Worm (Caenorhabditis elegans): ENCODE results near the gene phat-3.

phat-3 gene

DNA sequence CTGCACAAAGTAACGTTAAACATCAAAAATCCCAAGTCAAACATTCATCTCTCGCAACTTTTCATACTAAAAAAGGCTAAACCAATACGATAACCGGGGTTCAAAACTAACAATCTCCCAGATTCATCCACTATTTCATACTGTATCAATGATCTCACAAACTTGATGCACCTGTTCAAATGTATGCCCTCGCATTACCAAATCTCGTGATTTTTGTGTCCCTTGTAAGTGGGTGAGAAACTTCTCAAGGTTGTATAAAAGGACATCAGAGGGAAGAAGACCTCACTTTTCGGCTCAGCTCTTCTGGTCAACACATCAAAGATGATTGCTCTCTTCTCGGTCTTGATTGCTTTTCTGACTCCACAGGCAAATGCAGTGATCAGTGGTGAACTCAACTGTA, at the start of gene phat-3:
Gene phat-3, plus strand, starts transcription at position 301 of the 400 bp plus-strand sequence.
- TF ChIP-seq unc-62 (GFP tag; optimal IDR thresholded peaks at IDR 0.05): no peak

DNA sequence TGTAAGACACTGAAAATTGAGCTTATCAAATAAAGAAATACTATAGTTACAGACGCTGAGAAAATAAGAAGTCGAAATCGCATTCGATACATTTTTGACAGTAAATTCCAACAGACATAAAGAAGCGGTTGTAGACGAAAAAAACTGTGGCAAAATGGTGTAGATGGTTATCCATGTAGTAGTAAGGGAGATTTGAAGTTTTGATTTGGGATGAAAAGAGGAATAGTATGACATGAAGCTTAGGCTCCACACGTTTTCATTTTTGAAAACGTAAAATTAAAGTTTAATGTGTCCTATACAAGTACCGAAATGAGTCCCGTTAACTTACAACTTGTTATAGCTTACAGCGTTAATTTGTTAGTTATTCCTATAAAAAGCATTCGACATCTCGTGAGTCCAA, 49.7 kb upstream of the phat-3 start, which contains the start of gene K09D9.9:
Gene K09D9.9, minus strand, starts transcription at position 101 of the 400 bp plus-strand sequence.
- TF ChIP-seq unc-62 (GFP tag; optimal IDR thresholded peaks at IDR 0.05): no peak

DNA sequence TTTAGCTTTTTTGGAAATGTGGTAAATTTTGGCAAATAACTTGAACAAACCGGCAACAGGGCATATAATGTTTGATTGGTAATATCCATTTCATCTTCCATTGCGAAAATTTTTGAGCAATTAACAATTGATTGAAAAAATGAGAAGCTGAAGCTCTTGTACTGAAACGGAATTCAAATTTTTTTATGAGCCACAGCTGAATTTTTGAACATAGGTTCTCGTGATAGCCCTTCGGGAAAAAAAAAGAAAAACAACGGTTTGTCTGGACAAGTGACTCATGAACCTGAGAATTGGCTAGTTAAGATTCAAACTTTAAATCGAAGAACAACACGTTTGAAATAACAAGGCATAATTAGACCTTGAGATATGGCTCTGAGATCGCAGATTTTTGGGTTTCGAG, 47.9 kb upstream of the phat-3 start, which contains the start of gene srx-62:
Gene srx-62, minus strand, starts transcription at position 101 of the 400 bp plus-strand sequence.
- TF ChIP-seq unc-62 (GFP tag; optimal IDR thresholded peaks at IDR 0.05): no peak

DNA sequence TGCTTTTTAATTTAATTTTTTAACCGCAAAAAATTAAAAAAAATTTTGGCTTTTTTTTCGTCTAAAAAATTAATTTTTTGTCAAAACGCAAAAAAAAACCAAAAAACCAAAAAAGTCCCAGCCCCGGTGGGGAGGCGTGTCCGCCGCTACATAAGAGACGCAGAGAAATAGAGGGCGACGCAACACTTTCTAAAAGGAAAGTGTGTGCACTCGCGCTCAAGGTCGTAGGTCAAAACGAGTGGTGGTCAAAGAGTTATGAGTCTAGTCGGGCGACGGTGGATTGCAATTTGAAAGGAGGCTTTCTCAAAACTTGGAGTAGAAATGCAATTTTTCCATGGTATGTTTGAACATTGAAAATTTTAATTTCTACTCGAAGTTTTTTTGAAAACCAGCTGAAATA, 39.2 kb upstream of the phat-3 start:
- TF ChIP-seq unc-62 (GFP tag; optimal IDR thresholded peaks at IDR 0.05): no peak

DNA sequence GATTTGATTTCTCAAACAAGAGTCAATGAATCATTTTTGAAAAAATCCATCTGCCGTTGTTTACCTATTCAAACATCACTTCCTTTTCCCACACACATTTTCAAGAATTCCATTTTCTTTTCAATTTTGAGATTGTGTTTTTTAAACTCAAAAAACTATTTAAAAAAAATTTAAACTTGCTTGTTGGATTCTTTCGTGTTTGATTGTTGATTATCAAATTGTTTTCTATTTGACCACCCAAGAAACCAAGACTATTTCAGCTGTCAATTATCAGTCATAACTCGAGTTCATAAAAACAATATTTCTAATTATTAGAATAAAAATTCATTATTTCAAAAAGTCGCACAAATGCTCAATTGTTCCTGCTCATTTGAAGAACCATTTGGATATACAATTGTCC, 38.5 kb upstream of the phat-3 start, which contains the start of gene srh-8:
Gene srh-8, plus strand, starts transcription at position 301 of the 400 bp plus-strand sequence.
- no peak for TF ChIP-seq unc-62 (GFP tag; optimal IDR thresholded peaks at IDR 0.05)

DNA sequence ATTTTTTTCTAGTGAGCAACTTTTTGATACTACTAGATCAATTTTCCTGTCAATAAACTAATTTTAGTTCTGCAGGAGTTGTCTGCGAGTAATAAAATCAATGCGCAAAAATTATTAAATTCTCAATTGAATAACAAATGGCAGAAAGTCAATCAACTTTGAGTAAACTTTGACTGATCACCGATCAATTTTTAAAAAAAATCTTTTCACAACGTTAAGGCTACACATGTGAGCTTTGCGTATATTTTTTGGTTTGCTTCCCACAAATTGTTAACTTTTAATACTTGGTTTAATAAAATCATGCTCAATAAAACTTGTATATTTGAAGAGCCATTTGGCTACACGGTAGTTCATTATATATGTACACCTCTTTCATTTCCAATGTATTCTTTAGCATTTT, 35.8 kb upstream of the phat-3 start, which contains the start of gene srh-7:
Gene srh-7, plus strand, starts transcription at position 301 of the 400 bp plus-strand sequence.
- no peak for TF ChIP-seq unc-62 (GFP tag; optimal IDR thresholded peaks at IDR 0.05)

DNA sequence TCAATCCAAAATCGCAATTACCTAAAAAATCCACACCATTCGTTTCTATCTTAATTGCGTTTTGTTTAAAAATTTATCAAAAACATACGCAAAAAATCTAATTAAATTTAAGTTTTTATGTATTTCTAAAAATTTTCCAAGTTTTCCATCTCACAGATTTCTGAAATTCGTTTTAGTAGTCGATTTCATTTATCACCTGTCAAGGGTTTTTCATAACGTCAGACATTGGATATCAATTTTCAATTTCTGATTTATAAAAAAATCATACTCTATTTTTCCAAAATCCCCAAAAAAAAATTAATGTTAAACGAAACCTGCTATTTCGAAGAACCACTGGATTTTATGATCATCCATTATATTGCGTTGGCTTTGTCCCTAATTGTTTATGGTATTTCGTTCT, 33.6 kb upstream of the phat-3 start, which contains the start of gene srh-4:
Gene srh-4, plus strand, starts transcription at position 301 of the 400 bp plus-strand sequence.
- TF ChIP-seq unc-62 (GFP tag; optimal IDR thresholded peaks at IDR 0.05): no peak

DNA sequence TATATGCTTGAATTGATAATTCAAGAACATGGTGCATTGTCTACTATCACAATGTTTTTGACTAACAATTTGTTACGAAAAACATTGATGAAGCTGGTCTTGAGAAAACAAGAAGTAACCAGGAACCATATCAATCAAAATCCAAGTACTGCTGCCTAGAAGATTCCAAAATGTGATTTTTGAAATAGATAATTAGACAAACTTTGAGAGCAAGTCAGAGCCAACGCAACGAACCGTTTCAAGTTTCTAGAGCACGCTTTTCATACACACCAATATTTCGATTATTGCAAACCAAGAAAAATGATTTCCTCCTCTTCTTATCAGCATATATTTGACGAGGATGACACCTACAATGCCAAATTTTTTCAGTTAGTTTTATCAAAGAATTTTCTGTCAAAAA, 27.0 kb upstream of the phat-3 start, which contains the start of gene srw-89:
Gene srw-89, plus strand, starts transcription at position 301 of the 400 bp plus-strand sequence.
- TF ChIP-seq unc-62 (GFP tag; optimal IDR thresholded peaks at IDR 0.05): no peak

DNA sequence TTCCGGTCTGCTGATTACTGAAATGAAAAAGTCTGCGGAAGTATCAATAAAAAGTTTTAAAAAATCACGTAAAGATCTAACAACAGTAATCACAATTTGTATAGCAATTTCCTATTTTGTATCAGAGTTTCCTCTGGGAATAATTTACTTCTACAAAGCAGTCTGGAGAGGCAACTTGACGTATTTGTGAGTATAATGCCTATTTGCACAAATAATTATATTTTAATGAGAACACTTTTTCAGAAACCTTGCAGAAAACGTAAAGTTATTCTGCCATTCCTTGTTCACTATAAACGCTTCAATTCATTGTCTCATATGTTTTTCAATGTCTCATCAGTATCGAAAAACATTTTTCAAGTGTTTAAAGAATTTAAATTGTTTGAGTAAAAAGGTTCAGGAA, 25.1 kb upstream of the phat-3 start:
- TF ChIP-seq unc-62 (GFP tag; optimal IDR thresholded peaks at IDR 0.05): no peak

DNA sequence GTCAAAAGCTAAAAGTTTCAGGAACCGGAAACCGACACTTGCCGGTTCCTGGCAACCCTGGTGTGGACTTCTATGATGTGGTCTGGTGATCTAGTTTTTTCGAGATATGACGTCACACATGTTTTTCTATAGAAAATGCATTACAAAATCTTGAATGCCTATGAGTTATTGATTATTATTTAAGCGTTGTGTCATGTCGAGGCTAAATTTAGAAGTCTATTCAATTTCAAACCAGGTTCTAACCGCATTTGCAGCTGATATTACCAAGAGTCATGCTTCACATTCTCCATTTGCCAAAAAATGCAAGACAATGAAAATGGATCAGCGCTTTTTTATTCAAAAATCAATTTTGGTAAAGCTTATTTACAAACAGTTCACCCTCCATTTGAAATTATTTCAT, 24.5 kb upstream of the phat-3 start, which contains the start of gene K09D9.3:
Gene K09D9.3, plus strand, starts transcription at position 301 of the 400 bp plus-strand sequence.
- no peak for TF ChIP-seq unc-62 (GFP tag; optimal IDR thresholded peaks at IDR 0.05)

DNA sequence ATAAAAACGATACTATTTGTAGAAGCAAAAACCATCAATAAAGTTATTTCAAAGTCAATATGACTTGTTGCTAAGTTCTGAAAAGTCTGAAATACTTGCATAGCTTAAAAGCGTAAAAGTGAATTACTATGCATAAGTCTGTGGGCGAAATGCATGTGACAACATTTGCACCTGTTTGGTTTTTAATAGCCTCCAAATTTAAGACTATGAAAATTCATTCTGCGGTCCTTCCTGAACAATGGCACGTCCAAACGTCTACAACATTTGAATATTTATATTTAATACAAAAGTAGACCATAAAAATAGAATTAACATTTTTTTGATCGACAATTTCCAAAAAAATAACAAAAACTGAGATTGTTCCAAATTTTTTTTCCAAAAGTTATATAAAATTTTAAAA, 22.0 kb upstream of the phat-3 start, which contains the start of gene K09D9.14:
Gene K09D9.14, minus strand, starts transcription at position 101 of the 400 bp plus-strand sequence.
- TF ChIP-seq unc-62 (GFP tag; optimal IDR thresholded peaks at IDR 0.05): no peak

DNA sequence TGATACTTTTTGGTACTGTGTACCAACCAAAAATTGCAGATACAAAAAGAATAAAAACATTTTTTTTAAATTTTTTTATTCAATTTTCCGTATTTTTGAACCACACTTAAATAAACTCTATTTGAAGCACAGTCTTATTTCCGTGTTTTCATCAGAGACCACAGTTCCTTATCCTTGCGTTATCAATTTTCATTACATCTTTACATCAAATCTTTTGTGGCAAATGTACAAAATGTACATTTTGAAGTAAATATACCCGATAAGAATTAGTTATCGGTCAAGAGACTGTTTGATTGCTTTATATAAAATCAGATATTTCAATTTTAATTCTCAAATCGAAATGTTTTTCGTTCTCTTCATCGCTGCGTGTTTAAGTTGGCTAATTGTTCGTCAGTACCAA, 21.4 kb upstream of the phat-3 start, which contains the start of gene cyp-35A3:
Gene cyp-35A3, plus strand, starts transcription at position 301 of the 400 bp plus-strand sequence.
- TF ChIP-seq unc-62 (GFP tag; optimal IDR thresholded peaks at IDR 0.05): no peak

DNA sequence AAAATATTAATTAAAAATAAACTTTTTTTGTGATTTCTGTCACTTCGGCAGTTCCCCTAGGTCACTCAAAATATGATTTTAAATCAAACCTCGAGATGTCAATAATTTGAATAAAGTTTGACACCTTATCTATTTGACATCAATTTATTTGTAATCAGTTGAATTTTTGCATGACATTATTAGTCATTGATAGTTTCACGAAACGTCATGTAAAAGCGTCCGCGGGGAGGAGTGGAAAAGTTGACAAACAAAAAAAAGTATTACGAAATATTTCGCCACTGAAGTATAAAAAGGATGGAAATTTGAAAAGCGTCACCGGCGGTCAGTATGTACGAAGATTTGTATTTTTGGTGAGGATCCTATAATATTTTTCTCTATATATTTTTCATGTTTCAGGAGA, 19.0 kb upstream of the phat-3 start, which contains the start of gene K09D9.1:
Gene K09D9.1, plus strand, starts transcription at position 271 of the 400 bp plus-strand sequence.
- no peak for TF ChIP-seq unc-62 (GFP tag; optimal IDR thresholded peaks at IDR 0.05)

DNA sequence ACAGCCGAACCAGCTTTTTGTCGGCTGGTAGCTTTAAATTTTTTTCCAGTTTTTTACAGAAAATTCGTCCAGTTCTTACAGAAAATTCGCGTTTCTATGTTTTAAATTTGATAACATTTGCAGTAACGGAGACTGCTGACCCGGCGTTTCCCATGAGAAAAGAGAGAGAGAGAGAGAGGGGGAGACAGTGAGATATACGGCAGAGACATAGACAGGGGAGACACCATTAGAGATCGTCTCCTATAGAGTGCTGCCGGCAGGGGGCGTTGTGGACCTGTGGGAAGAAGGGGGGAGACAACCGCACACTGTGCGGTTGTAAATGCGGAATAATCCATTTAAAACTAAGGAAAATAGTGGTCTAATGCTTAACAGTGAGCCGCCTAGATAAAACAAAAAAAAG, 14.1 kb upstream of the phat-3 start:
- no peak for TF ChIP-seq unc-62 (GFP tag; optimal IDR thresholded peaks at IDR 0.05)

DNA sequence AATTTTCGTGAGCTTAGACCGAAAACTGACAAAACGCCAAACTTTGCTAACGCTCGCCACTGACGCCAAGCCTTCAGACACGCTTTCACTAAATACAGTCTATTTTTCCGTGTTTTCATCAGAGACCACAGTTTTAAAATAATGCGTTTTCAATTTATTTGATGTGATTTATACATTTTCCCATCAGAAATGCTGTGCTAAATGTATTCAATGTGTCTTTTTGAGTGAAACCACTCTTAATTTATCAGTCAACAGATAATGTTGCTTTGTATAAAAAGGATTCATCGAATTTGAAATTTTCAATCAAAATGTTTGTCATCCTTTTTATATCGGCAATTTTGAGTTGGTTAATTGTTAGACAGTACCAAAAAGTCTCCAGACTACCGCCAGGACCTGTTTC, 12.4 kb upstream of the phat-3 start, which contains the start of gene cyp-35A4:
Gene cyp-35A4, plus strand, starts transcription at position 301 of the 400 bp plus-strand sequence.
- no peak for TF ChIP-seq unc-62 (GFP tag; optimal IDR thresholded peaks at IDR 0.05)

DNA sequence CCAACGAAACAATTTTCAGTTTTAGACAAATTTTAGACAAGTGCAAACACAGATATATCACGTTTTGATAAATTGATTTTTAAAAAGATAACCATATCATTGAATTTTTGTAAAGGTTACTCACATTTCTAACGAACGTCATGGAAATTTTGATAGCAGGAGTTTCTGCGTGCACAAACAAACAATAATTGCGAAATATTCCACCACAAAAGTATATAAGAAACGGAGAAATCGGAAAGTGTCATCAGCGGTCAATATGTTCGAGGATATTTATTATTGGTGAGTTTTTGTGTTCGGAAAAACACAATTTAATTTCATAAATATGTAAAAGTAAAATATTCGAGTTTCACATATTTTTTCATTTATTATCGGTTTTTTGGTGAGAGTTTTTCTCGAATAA, 9.4 kb upstream of the phat-3 start, which contains the start of gene C49G7.7:
Gene C49G7.7, plus strand, starts transcription at position 174 of the 400 bp plus-strand sequence.
- no peak for TF ChIP-seq unc-62 (GFP tag; optimal IDR thresholded peaks at IDR 0.05)

DNA sequence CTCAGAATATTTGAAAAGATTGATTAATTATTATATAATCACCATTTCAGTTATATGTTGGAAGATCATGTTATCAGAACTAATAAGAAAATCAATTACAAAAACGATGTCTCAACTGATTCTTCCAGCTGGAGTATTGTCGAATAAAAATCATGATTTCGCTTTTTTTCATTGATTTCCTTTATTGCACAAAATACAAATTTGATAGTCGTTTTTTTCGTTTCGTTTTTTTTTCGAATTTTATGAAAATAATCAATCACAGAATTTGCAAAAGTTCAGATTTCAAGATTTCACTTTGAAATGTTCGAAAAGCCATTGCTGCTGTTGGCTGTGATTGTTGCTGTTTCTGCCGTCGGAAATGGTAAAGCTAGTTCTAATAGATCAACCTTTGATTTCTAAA, 7.9 kb upstream of the phat-3 start, which contains the start of gene C49G7.13:
Gene C49G7.13, plus strand, starts transcription at position 301 of the 400 bp plus-strand sequence.
- no peak for TF ChIP-seq unc-62 (GFP tag; optimal IDR thresholded peaks at IDR 0.05)

All from whole organism, dauer.